Worm (Caenorhabditis elegans) whole organism, young adult: ENCODE measurements around the gene Y42H9AR.4.

Source experiments
- B0261.1 ChIP-seq: sonication (generic microtip); optimal IDR thresholded peaks from 2 replicates; lab custom pipeline; 2016; ENCODE audit warnings: mild to moderate bottlenecking, missing genetic modification characterization, moderate library complexity, missing compliant biosample characterization
- dox-1 ChIP-seq: fragments of 200-800 bp; sonication (Bioruptor generic); IDR thresholded peaks from 2 replicates; pipeline ENCODE4 v1.3.6; 2022; ENCODE audit warnings: missing genetic modification reagents, missing genetic modification characterization, missing compliant biosample characterization
- dpl-1 ChIP-seq: fragments of 150-350 bp; optimal IDR thresholded peaks from 2 replicates; lab custom pipeline; 2014; ENCODE audit warnings: missing biosample characterization, missing genetic modification reagents, missing genetic modification characterization
- mel-28 ChIP-seq: sonication (generic microtip); optimal IDR thresholded peaks from 2 replicates; lab custom pipeline; 2016; ENCODE audit warnings: borderline replicate concordance, mild to moderate bottlenecking, missing genetic modification characterization, missing compliant biosample characterization
- pbrm-1 ChIP-seq: fragments of 200-800 bp; sonication (Bioruptor generic); IDR thresholded peaks from 2 replicates; pipeline ENCODE4 v1.3.6; 2022; ENCODE audit warnings: missing genetic modification reagents, missing genetic modification characterization, missing compliant biosample characterization
- snpc-4 ChIP-seq, 5 experiments: fragments of 150-350 bp in 1 of 5; sonication (generic microtip) in 4 of 5; optimal IDR thresholded peaks; 2 replicates each; lab custom pipeline; 2014 to 2018; ENCODE audit warnings: missing genetic modification characterization in 5 of 5, missing biosample characterization in 3 of 5, antibody characterized with exemption in 2 of 5, mild to moderate bottlenecking in 2 of 5, missing compliant biosample characterization in 2 of 5, missing genotype in 2 of 5, moderate library complexity in 2 of 5, missing genetic modification reagents in 1 of 5
- unc-130 ChIP-seq: sonication (generic microtip); optimal IDR thresholded peaks from 2 replicates; lab custom pipeline; 2016; ENCODE audit warnings: missing genetic modification reagents, missing genetic modification characterization, missing compliant biosample characterization
- zim-3 ChIP-seq: sonication (generic microtip); optimal IDR thresholded peaks from 2 replicates; lab custom pipeline; 2017; ENCODE audit warnings: mild to moderate bottlenecking, missing genetic modification characterization, moderate library complexity, missing compliant biosample characterization
- ztf-25 ChIP-seq: fragments of 200-800 bp; sonication (Bioruptor generic); IDR thresholded peaks from 2 replicates; pipeline ENCODE4 v1.3.6; 2022; ENCODE audit warnings: missing genetic modification reagents, missing genetic modification characterization, missing compliant biosample characterization
- ztf-26 ChIP-seq: sonication (generic microtip); optimal IDR thresholded peaks from 2 replicates; lab custom pipeline; 2017; ENCODE audit warnings: missing genetic modification characterization, missing compliant biosample characterization

DNA sequence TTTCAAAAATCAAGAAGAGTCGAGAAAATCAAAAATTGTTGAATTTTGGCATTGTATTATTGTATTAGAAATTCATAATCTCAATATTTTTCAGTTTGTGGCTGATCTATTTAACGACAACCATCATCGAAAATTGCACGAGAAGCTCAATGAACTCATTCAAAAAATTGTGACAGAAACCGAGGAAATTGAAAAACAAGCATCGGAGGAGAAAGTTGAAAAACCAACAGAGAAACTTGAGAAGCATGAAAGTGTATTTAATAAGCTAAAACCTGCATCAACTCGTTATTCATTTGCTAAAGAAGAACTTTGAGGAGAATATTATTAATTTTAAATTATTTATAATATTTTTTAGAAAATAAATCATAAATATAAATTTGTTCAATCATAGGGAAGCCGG, 14.9 kb upstream of the Y42H9AR.4 start, which contains the start of gene ceph-41:
- TF ChIP-seq zim-3 (tag; lab: Kevin White, UChicago) (no peak), ztf-25 (GFP tag; lab: Robert Waterston, UW) (no peak), ztf-26 (tag; lab: Kevin White, UChicago) (no peak), unc-130 (no peak), B0261.1 (tag; lab: Kevin White, UChicago) (no peak), dpl-1 (GFP tag; lab: Kevin White, UChicago) (no peak), dox-1 (GFP tag; lab: Robert Waterston, UW) (no peak), snpc-4 (GFP tag; optimal IDR thresholded peaks at IDR 0.05; lab: Kevin White, UChicago) (no peak), snpc-4 (tag; optimal IDR thresholded peaks at IDR 0.05; lab: Kevin White, UChicago) (no peak), pbrm-1 (GFP tag; lab: Robert Waterston, UW) (no peak), mel-28 (no peak)
